Fruit fly (Drosophila melanogaster) whole organism, adult: ENCODE data around the gene alien.

Experiments
- CG12768 ChIP-seq: fragments of 200-800 bp; sonication (Bioruptor generic); optimal IDR thresholded peaks from 2 replicates; lab custom pipeline; 2017; ENCODE audit warnings: missing biosample characterization, missing genetic modification characterization, mild to moderate bottlenecking, moderate library complexity, missing genetic modification reagents
- CG5204 ChIP-seq: fragments of 200-800 bp; sonication (Bioruptor generic); optimal IDR thresholded peaks from 2 replicates; lab custom pipeline; 2016; ENCODE audit warnings: missing biosample characterization, missing genetic modification characterization
- Hr96 ChIP-seq: fragments of 200-800 bp; sonication (Bioruptor generic); optimal IDR thresholded peaks from 2 replicates; lab custom pipeline; 2016; ENCODE audit warnings: missing biosample characterization, missing genetic modification characterization
- Mnt ChIP-seq: fragments of 200-800 bp; sonication (Bioruptor generic); optimal IDR thresholded peaks from 2 replicates; lab custom pipeline; 2016; ENCODE audit warnings: missing biosample characterization, mild to moderate bottlenecking, missing genetic modification characterization
- cnc ChIP-seq, 2 experiments: fragments of >200 bp; optimal IDR thresholded peaks; 2 replicates each; lab custom pipeline; 2017
- kay ChIP-seq: fragments of 200-800 bp; sonication (Bioruptor generic); peaks from one replicate; lab custom pipeline; 2016; ENCODE audit warnings: missing biosample characterization, missing genetic modification characterization, borderline replicate concordance
- ovo ChIP-seq: fragments of 200-800 bp; sonication (Bioruptor generic); optimal IDR thresholded peaks from 2 replicates; lab custom pipeline; 2016; ENCODE audit warnings: missing biosample characterization, missing genetic modification characterization
- toe ChIP-seq: fragments of 200-800 bp; sonication (Bioruptor generic); optimal IDR thresholded peaks from 2 replicates; lab custom pipeline; 2016; ENCODE audit warnings: missing biosample characterization, missing genetic modification characterization

DNA sequence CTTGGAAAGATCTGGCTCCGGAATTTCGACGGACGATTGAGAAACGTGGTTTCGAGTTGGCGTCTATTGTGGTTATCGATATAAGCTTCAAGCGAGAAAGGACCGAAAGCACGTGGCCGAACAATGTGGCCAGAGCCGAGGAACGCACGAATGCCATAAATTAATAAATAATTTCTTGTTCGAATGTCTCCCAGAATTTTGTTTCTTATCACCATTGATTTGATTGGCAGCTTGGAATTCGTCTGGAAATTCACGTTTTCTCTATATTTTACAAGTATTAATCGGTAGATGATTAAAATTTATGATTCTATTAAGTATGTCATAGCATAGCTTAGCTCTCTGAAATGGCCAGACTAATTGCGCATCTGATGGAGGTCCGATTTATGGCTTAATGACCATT, 16.8 kb upstream of the alien start, which contains the start of gene Rcd-1r:
- no peak for TF ChIP-seq Mnt (GFP tag; lab: Kevin White, UChicago)
- no peak for TF ChIP-seq cnc (optimal IDR thresholded peaks at IDR 0.05; lab: Kevin White, UChicago)
- no peak for TF ChIP-seq kay (GFP tag; lab: Kevin White, UChicago)
- TF ChIP-seq CG5204 (GFP tag; lab: Kevin White, UChicago): no peak
- no peak for TF ChIP-seq Hr96
- no peak for TF ChIP-seq CG12768 (GFP tag; lab: Kevin White, UChicago)
- no peak for TF ChIP-seq toe (GFP tag; lab: Kevin White, UChicago)
- TF ChIP-seq ovo (GFP tag; lab: Kevin White, UChicago): no peak
